Fruit fly (Drosophila melanogaster) whole organism, larva: ENCODE results near the gene CG7987.

Experiments used
- noc ChIP-seq: fragments of 200-800 bp; sonication (Bioruptor generic); optimal IDR thresholded peaks from 3 replicates; lab custom pipeline; 2019; ENCODE audit warnings: missing biosample characterization, mild to moderate bottlenecking, missing genetic modification characterization, moderate library complexity

Gene CG7987

dm6 chr3R:14575718-14576187 lies at the start of gene CG7987:
TSS of gene CG7987 (minus strand) at chr3R:14575887.
- TF ChIP-seq noc (tag; lab: Kevin White, UChicago), result no peak

dm6 chr3R:14624671-14625070 lies 49.0 kb upstream of the CG7987 start:
- TF ChIP-seq noc (tag; lab: Kevin White, UChicago), result no peak

- TF ChIP-seq noc (tag; lab: Kevin White, UChicago), result no peak
Measured at dm6 chr3R:14624088-14624619, 48.5 kb upstream of the CG7987 start.

- TF ChIP-seq noc (tag; lab: Kevin White, UChicago), result no peak
Measured at dm6 chr3R:14622571-14622970, 46.9 kb upstream of the CG7987 start.

dm6 chr3R:14608892-14609692 lies 33.4 kb upstream of the CG7987 start, which contains the start of gene CG14853:
TSS of gene CG14853 (plus strand) at chr3R:14609642.
- no peak for TF ChIP-seq noc (tag; lab: Kevin White, UChicago)

dm6 chr3R:14597935-14598424 lies 22.3 kb upstream of the CG7987 start:
- TF ChIP-seq noc (tag; lab: Kevin White, UChicago), result no peak

dm6 chr3R:14590753-14591535 lies 15.3 kb upstream of the CG7987 start:
- TF ChIP-seq noc (tag; lab: Kevin White, UChicago), result no peak

dm6 chr3R:14589483-14589882 lies 13.8 kb upstream of the CG7987 start:
- TF ChIP-seq noc (tag; lab: Kevin White, UChicago), result no peak

dm6 chr3R:14586480-14587443 lies 11.1 kb upstream of the CG7987 start:
- TF ChIP-seq noc (tag; lab: Kevin White, UChicago), result no peak

- no peak for TF ChIP-seq noc (tag; lab: Kevin White, UChicago)
Measured at dm6 chr3R:14580045-14580579, 4.4 kb upstream of the CG7987 start.

- TF ChIP-seq noc (tag; lab: Kevin White, UChicago), result no peak
Measured at dm6 chr3R:14577803-14578493, 2.3 kb upstream of the CG7987 start.

dm6 chr3R:14576692-14577646 lies 1.3 kb upstream of the CG7987 start, which contains the start of gene stumps:
TSS of gene stumps (plus strand) at chr3R:14577217.
- TF ChIP-seq noc (tag; lab: Kevin White, UChicago), result no peak

- no peak for TF ChIP-seq noc (tag; lab: Kevin White, UChicago)
Measured at dm6 chr3R:14576511-14576691, 714 bp upstream of the CG7987 start, which contains the start of gene CG44094. TSS of gene CG44094 (minus strand) at chr3R:14576611.
